Worm (Caenorhabditis elegans) whole organism, dauer: ENCODE results near the gene T21B4.15.

Experiments used
- unc-62 ChIP-seq: sonication (generic microtip); optimal IDR thresholded peaks from 2 replicates; lab custom pipeline; 2017; ENCODE audit warnings: missing biosample characterization, missing genetic modification reagents, missing genetic modification characterization

Gene T21B4.15

ce11 chrII:12473406-12473805, 16.6 kb upstream of the T21B4.15 start, which contains the start of gene srg-17:
TSS of gene srg-17 (plus strand) at chrII:12473706.
- no peak for TF ChIP-seq unc-62 (GFP tag; lab: Kevin White, UChicago)

- TF ChIP-seq unc-62 (GFP tag; lab: Kevin White, UChicago), result no peak
These were observed 9.2 kb upstream of the T21B4.15 start, which contains the start of gene arrd-9 for ce11 chrII:12480811-12481210. TSS of gene arrd-9 (minus strand) at chrII:12480911.

- TF ChIP-seq unc-62 (GFP tag; lab: Kevin White, UChicago), result no peak
These were observed 8.4 kb upstream of the T21B4.15 start for ce11 chrII:12481645-12482044.

- TF ChIP-seq unc-62 (GFP tag; lab: Kevin White, UChicago), result no peak
These were observed 7.4 kb upstream of the T21B4.15 start, which contains the start of gene fbxb-102 for ce11 chrII:12482622-12483021. TSS of gene fbxb-102 (plus strand) at chrII:12482922.

ce11 chrII:12485060-12485459, 4.9 kb upstream of the T21B4.15 start, which contains the start of gene F15A4.10:
TSS of gene F15A4.10 (minus strand) at chrII:12485160.
- no peak for TF ChIP-seq unc-62 (GFP tag; lab: Kevin White, UChicago)

- no peak for TF ChIP-seq unc-62 (GFP tag; lab: Kevin White, UChicago)
These were observed 1.2 kb upstream of the T21B4.15 start for ce11 chrII:12488810-12489209.

ce11 chrII:12491936-12492335, 1.9 kb downstream of the T21B4.15 start, which contains the start of gene srz-6:
TSS of gene srz-6 (plus strand) at chrII:12492236.
- no peak for TF ChIP-seq unc-62 (GFP tag; lab: Kevin White, UChicago)

- TF ChIP-seq unc-62 (GFP tag; lab: Kevin White, UChicago), result no peak
These were observed 4.1 kb downstream of the T21B4.15 start for ce11 chrII:12494067-12494477.

- TF ChIP-seq unc-62 (GFP tag; lab: Kevin White, UChicago), result no peak
These were observed 4.6 kb downstream of the T21B4.15 start, which contains the start of gene col-85 for ce11 chrII:12494556-12495131. TSS of gene col-85 (minus strand) at chrII:12495095.

- no peak for TF ChIP-seq unc-62 (GFP tag; lab: Kevin White, UChicago)
These were observed 7.0 kb downstream of the T21B4.15 start, which contains the start of gene T21B4.3 for ce11 chrII:12496981-12497380. TSS of gene T21B4.3 (minus strand) at chrII:12497081.

- TF ChIP-seq unc-62 (GFP tag; lab: Kevin White, UChicago), result no peak
These were observed 10.0 kb downstream of the T21B4.15 start for ce11 chrII:12499969-12500368.

ce11 chrII:12502784-12503183, 12.8 kb downstream of the T21B4.15 start, which contains the start of gene ador-1:
TSS of gene ador-1 (minus strand) at chrII:12502884.
- no peak for TF ChIP-seq unc-62 (GFP tag; lab: Kevin White, UChicago)

ce11 chrII:12506511-12506910, 16.5 kb downstream of the T21B4.15 start:
- no peak for TF ChIP-seq unc-62 (GFP tag; lab: Kevin White, UChicago)

- no peak for TF ChIP-seq unc-62 (GFP tag; lab: Kevin White, UChicago)
These were observed 17.0 kb downstream of the T21B4.15 start, which contains the start of gene srh-68 for ce11 chrII:12507038-12507437. TSS of gene srh-68 (plus strand) at chrII:12507338.

ce11 chrII:12508650-12509049, 18.6 kb downstream of the T21B4.15 start, which contains the start of gene srh-67:
TSS of gene srh-67 (plus strand) at chrII:12508950.
- no peak for TF ChIP-seq unc-62 (GFP tag; lab: Kevin White, UChicago)

- no peak for TF ChIP-seq unc-62 (GFP tag; lab: Kevin White, UChicago)
These were observed 21.9 kb downstream of the T21B4.15 start, which contains the start of gene srh-73 for ce11 chrII:12511866-12512265. TSS of gene srh-73 (plus strand) at chrII:12512166.

ce11 chrII:12514620-12515019, 24.6 kb downstream of the T21B4.15 start, which contains the start of gene srh-69:
TSS of gene srh-69 (minus strand) at chrII:12514720.
- TF ChIP-seq unc-62 (GFP tag; lab: Kevin White, UChicago), result no peak
